Worm (Caenorhabditis elegans): ENCODE results near the gene ugt-18.

The ugt-18 gene

ce11 chrV:12786340-12786739, 33.7 kb upstream of the ugt-18 start:
- TF ChIP-seq nhr-11 (tag; optimal IDR thresholded peaks at IDR 0.05): no peak
- TF ChIP-seq sox-2 (GFP tag; IDR thresholded peaks at IDR 0.05): no peak
- TF ChIP-seq ztf-16 (tag; optimal IDR thresholded peaks at IDR 0.05): no peak
- TF ChIP-seq C08G9.2 (tag; optimal IDR thresholded peaks at IDR 0.05): no peak
- no peak for TF ChIP-seq rnt-1 (tag; optimal IDR thresholded peaks at IDR 0.05)
- no peak for TF ChIP-seq C38D4.7 (GFP tag; optimal IDR thresholded peaks at IDR 0.05)

- TF ChIP-seq ceh-48 (tag; optimal IDR thresholded peaks at IDR 0.05) (no peak), nhr-232 (tag; optimal IDR thresholded peaks at IDR 0.05) (no peak), C08G9.2 (tag; optimal IDR thresholded peaks at IDR 0.05) (no peak), ceh-18 (tag; optimal IDR thresholded peaks at IDR 0.05) (no peak), tbx-7 (tag; optimal IDR thresholded peaks at IDR 0.05) (no peak), unc-86 (tag; optimal IDR thresholded peaks at IDR 0.05) (no peak), unc-55 (GFP tag; optimal IDR thresholded peaks at IDR 0.05) (no peak), madf-2 (tag; optimal IDR thresholded peaks at IDR 0.05) (no peak)
These were observed 33.0 kb upstream of the ugt-18 start, which contains the start of gene fkb-4 for ce11 chrV:12787026-12787425. TSS of gene fkb-4 (minus strand) at chrV:12787126.

- no peak for TF ChIP-seq npax-4 (tag; optimal IDR thresholded peaks at IDR 0.05)
These were observed 31.6 kb upstream of the ugt-18 start, which contains the start of gene srbc-44 for ce11 chrV:12788451-12788850. TSS of gene srbc-44 (minus strand) at chrV:12788551.

- TF ChIP-seq ceh-9 (tag; optimal IDR thresholded peaks at IDR 0.05): no peak
- TF ChIP-seq ref-2 (tag; optimal IDR thresholded peaks at IDR 0.05): no peak
- no peak for TF ChIP-seq ceh-6 (GFP tag; optimal IDR thresholded peaks at IDR 0.05)
- TF ChIP-seq eyg-1 (tag; optimal IDR thresholded peaks at IDR 0.05): no peak
- TF ChIP-seq ceh-2 (tag; optimal IDR thresholded peaks at IDR 0.05): no peak
- no peak for TF ChIP-seq sox-4 (tag; optimal IDR thresholded peaks at IDR 0.05)
- no peak for TF ChIP-seq fkh-10 (GFP tag; optimal IDR thresholded peaks at IDR 0.05)
- TF ChIP-seq ztf-16 (tag; optimal IDR thresholded peaks at IDR 0.05): no peak
- no peak for TF ChIP-seq elt-4 (tag; optimal IDR thresholded peaks at IDR 0.05)
- no peak for TF ChIP-seq lim-6 (tag; optimal IDR thresholded peaks at IDR 0.05)
- no peak for TF ChIP-seq ahr-1 (tag; optimal IDR thresholded peaks at IDR 0.05)
These were observed 29.9 kb upstream of the ugt-18 start, which contains the start of gene srbc-43 for ce11 chrV:12790188-12790587. TSS of gene srbc-43 (minus strand) at chrV:12790518.

ce11 chrV:12792752-12793151, 27.3 kb upstream of the ugt-18 start, which contains the start of gene ugt-5:
TSS of gene ugt-5 (minus strand) at chrV:12792965.
- TF ChIP-seq fkh-6 (tag; optimal IDR thresholded peaks at IDR 0.05) (no peak), nfya-1 (tag; optimal IDR thresholded peaks at IDR 0.05) (no peak), ceh-18 (tag; optimal IDR thresholded peaks at IDR 0.05) (no peak), pros-1 (tag; optimal IDR thresholded peaks at IDR 0.05) (no peak), hlh-6 (tag; optimal IDR thresholded peaks at IDR 0.05) (no peak), ceh-30 (tag; optimal IDR thresholded peaks at IDR 0.05) (no peak), hlh-8 (tag; optimal IDR thresholded peaks at IDR 0.05) (no peak), unc-3 (GFP tag; conservative IDR thresholded peaks at IDR 0.05) (no peak), unc-3 (tag; optimal IDR thresholded peaks at IDR 0.05) (no peak), sox-2 (GFP tag; IDR thresholded peaks at IDR 0.05) (no peak), nhr-11 (tag; optimal IDR thresholded peaks at IDR 0.05) (no peak), syd-9 (tag; optimal IDR thresholded peaks at IDR 0.05) (no peak), dmd-4 (tag; optimal IDR thresholded peaks at IDR 0.05; ENCODE audit: borderline replicate concordance) (no peak), ama-1 (optimal IDR thresholded peaks at IDR 0.05) (no peak), K09A11.1 (tag; optimal IDR thresholded peaks at IDR 0.05; ENCODE audit: insufficient read depth) (no peak), hlh-15 (tag; optimal IDR thresholded peaks at IDR 0.05) (no peak), hlh-13 (GFP tag; optimal IDR thresholded peaks at IDR 0.05) (no peak), C08G9.2 (tag; optimal IDR thresholded peaks at IDR 0.05) (no peak), pat-9 (tag; optimal IDR thresholded peaks at IDR 0.05) (no peak), mec-3 (tag; optimal IDR thresholded peaks at IDR 0.05; ENCODE audit: borderline replicate concordance) (no peak), C38D4.7 (GFP tag; optimal IDR thresholded peaks at IDR 0.05) (no peak)

All from whole organism, late embryonic.